Fruit fly (Drosophila melanogaster): ENCODE results near the gene fig.

dm6 chr3R:29817664-29818063 lies 37.4 kb upstream of the fig start, which contains the start of gene CG7829:
- TF ChIP-seq toe (GFP tag; optimal IDR thresholded peaks at IDR 0.05) (no peak), ovo (GFP tag; optimal IDR thresholded peaks at IDR 0.05) (no peak), CG14711 (tag; optimal IDR thresholded peaks at IDR 0.05) (no peak), bab1 (GFP tag; optimal IDR thresholded peaks at IDR 0.05) (no peak), Crg-1 (GFP tag; optimal IDR thresholded peaks at IDR 0.05) (no peak)
